Worm (Caenorhabditis elegans) whole organism, L4/young adult: Measurements from ENCODE around the gene ssu-1.

Experiments
- W03F9.2 ChIP-seq: fragments of 150-350 bp; optimal IDR thresholded peaks from 2 replicates; lab custom pipeline; 2014; ENCODE audit warnings: missing biosample characterization, missing genetic modification characterization
- dao-5 ChIP-seq: sonication (generic microtip); optimal IDR thresholded peaks from 2 replicates; lab custom pipeline; 2016; ENCODE audit warnings: missing genotype, missing genetic modification characterization, moderate library complexity, missing compliant biosample characterization
- him-1 ChIP-seq: sonication (generic microtip); optimal IDR thresholded peaks from 2 replicates; lab custom pipeline; 2016; ENCODE audit warnings: missing genotype, missing genetic modification reagents, missing genetic modification characterization, missing compliant biosample characterization

- TF ChIP-seq dao-5 (tag; lab: Kevin White, UChicago) (no peak), W03F9.2 (tag; lab: Kevin White, UChicago) (no peak), him-1 (tag; lab: Kevin White, UChicago) (no peak)
These were observed 49.2 kb upstream of the ssu-1 start for ce11 chrV:20182311-20182710.
